Fruit fly (Drosophila melanogaster): ENCODE measurements around the gene CG7987.

Gene CG7987

DNA sequence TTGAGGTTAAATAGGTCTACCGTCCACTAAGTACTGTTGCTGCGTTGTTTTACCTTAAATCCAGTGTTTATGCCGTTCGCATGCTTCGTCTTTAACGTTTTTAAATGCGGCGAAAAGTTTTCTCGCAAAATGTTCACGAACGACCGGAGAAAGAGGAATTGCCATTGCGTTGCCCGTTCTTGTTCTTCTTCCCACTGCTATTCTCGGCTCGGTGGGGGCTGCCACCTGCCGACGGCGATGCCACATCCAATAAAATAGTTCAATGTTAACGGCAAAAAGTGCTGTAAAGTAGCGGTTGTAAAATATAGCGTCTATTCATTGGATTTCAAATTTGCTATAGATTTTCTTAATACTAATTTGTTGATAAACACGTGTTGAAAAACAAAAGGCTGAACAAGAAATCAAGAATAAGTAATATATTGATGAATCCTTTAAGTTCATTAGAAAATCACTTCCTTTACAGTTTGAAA is at the start of gene CG7987:
CG7987 (minus strand) TSS at position 170 of the 470 bp plus-strand sequence.
- TF ChIP-seq tj (GFP tag; optimal IDR thresholded peaks at IDR 0.05), result no peak
- TF ChIP-seq Mnt (GFP tag; optimal IDR thresholded peaks at IDR 0.05), result peak; percentile 8
- no peak for TF ChIP-seq CG14711 (tag; optimal IDR thresholded peaks at IDR 0.05)
- TF ChIP-seq toe (GFP tag; optimal IDR thresholded peaks at IDR 0.05), result no peak
- no peak for TF ChIP-seq Hr96 (GFP tag; optimal IDR thresholded peaks at IDR 0.05)
- no peak for TF ChIP-seq CG1620 (GFP tag; optimal IDR thresholded peaks at IDR 0.05)
- TF ChIP-seq kay (GFP tag; ENCODE audit: borderline replicate concordance), result no peak
- TF ChIP-seq cic (GFP tag; optimal IDR thresholded peaks at IDR 0.05), result no peak
- no peak for TF ChIP-seq cnc (optimal IDR thresholded peaks at IDR 0.05)
- TF ChIP-seq CG12768 (GFP tag; optimal IDR thresholded peaks at IDR 0.05), result no peak
- TF ChIP-seq Crg-1 (GFP tag; optimal IDR thresholded peaks at IDR 0.05), result peak; percentile 16
- TF ChIP-seq ovo (GFP tag; optimal IDR thresholded peaks at IDR 0.05), result peak; percentile 50
- no peak for TF ChIP-seq CG33017 (tag; optimal IDR thresholded peaks at IDR 0.05)
- TF ChIP-seq CG7045 (GFP tag; optimal IDR thresholded peaks at IDR 0.05), result no peak
- TF ChIP-seq Clk (GFP tag; optimal IDR thresholded peaks at IDR 0.05), result no peak
- TF ChIP-seq bab1 (GFP tag; optimal IDR thresholded peaks at IDR 0.05), result peak; percentile 19
- no peak for TF ChIP-seq pad (GFP tag; optimal IDR thresholded peaks at IDR 0.05)
- peak; percentile 14 for TF ChIP-seq CG7101 (tag; optimal IDR thresholded peaks at IDR 0.05)
- TF ChIP-seq CG5204 (GFP tag; optimal IDR thresholded peaks at IDR 0.05), result no peak
- no peak for TF ChIP-seq CG11617 (GFP tag; optimal IDR thresholded peaks at IDR 0.05)

DNA sequence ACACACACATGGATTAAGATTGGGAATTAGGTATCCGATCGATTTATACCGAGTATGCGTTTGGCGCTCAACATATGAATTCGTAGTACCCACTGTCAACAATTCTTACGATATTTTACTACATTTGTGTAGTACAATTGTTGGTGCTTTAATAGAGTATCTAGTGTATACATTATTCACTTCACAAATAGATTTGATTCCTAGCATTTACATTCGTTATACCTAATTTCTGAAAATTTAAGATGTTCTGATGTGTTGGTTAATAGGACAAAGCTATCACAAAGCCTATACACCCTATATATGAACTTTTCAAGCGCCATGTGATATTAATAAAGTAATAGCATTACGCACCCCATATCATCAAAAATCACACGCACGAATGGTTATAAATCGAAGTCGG is 49.0 kb upstream of the CG7987 start:
- TF ChIP-seq CG12768 (GFP tag; optimal IDR thresholded peaks at IDR 0.05), result no peak
- no peak for TF ChIP-seq Crg-1 (GFP tag; optimal IDR thresholded peaks at IDR 0.05)
- TF ChIP-seq Clk (GFP tag; optimal IDR thresholded peaks at IDR 0.05), result no peak
- TF ChIP-seq Mnt (GFP tag; optimal IDR thresholded peaks at IDR 0.05), result no peak
- TF ChIP-seq CG33017 (tag; optimal IDR thresholded peaks at IDR 0.05), result no peak
- no peak for TF ChIP-seq toe (GFP tag; optimal IDR thresholded peaks at IDR 0.05)
- TF ChIP-seq CG7101 (tag; optimal IDR thresholded peaks at IDR 0.05), result no peak
- no peak for TF ChIP-seq ovo (GFP tag; optimal IDR thresholded peaks at IDR 0.05)
- TF ChIP-seq CG5204 (GFP tag; optimal IDR thresholded peaks at IDR 0.05), result no peak
- no peak for TF ChIP-seq cnc (optimal IDR thresholded peaks at IDR 0.05)

DNA sequence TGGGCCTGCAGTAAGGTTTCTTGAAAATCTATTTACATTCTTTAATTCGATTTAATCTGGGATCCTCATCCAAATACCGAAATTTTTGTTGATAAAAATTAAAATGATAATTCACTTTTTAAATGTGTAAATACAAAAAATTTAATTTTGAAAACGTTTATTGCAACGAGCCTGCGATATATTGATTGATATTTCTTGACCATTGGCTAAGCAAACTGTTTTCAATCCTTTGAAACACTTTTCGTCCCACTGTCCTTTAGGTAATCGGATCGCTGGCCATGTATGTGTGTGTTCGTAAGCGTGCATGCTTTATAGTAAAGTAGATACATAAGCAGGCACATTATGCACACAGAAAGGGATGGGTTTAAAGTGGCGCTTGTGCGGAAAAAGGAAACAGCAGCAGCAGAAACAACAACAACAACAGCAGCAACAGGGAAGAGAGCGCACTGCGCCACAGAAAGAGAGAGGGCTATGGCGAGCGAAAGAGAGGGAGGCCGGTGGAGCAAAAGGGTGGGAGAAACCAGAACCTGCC is 48.5 kb upstream of the CG7987 start:
- TF ChIP-seq cic (GFP tag; optimal IDR thresholded peaks at IDR 0.05) (peak; percentile 21), CG14711 (tag; optimal IDR thresholded peaks at IDR 0.05) (peak; percentile 50), cnc (optimal IDR thresholded peaks at IDR 0.05) (no peak), Crg-1 (GFP tag; optimal IDR thresholded peaks at IDR 0.05) (no peak), bab1 (GFP tag; optimal IDR thresholded peaks at IDR 0.05) (no peak), toe (GFP tag; optimal IDR thresholded peaks at IDR 0.05) (peak; percentile 62), ovo (GFP tag; optimal IDR thresholded peaks at IDR 0.05) (peak; percentile 15), CG1620 (GFP tag; optimal IDR thresholded peaks at IDR 0.05) (peak; percentile 48), CG12768 (GFP tag; optimal IDR thresholded peaks at IDR 0.05) (peak; percentile 55), CG11617 (GFP tag; optimal IDR thresholded peaks at IDR 0.05) (peak; percentile 67), Mnt (GFP tag; optimal IDR thresholded peaks at IDR 0.05) (peak; percentile 40), pad (GFP tag; optimal IDR thresholded peaks at IDR 0.05) (peak; percentile 17), CG7045 (GFP tag; optimal IDR thresholded peaks at IDR 0.05) (peak; percentile 76), CG7101 (tag; optimal IDR thresholded peaks at IDR 0.05) (peak; percentile 59), kay (GFP tag; ENCODE audit: borderline replicate concordance) (no peak), CG33017 (tag; optimal IDR thresholded peaks at IDR 0.05) (peak; percentile 73), Hr96 (GFP tag; optimal IDR thresholded peaks at IDR 0.05) (peak; percentile 41), CG5204 (GFP tag; optimal IDR thresholded peaks at IDR 0.05) (peak; percentile 74), Clk (GFP tag; optimal IDR thresholded peaks at IDR 0.05) (no peak), tj (GFP tag; optimal IDR thresholded peaks at IDR 0.05) (peak; percentile 28)

DNA sequence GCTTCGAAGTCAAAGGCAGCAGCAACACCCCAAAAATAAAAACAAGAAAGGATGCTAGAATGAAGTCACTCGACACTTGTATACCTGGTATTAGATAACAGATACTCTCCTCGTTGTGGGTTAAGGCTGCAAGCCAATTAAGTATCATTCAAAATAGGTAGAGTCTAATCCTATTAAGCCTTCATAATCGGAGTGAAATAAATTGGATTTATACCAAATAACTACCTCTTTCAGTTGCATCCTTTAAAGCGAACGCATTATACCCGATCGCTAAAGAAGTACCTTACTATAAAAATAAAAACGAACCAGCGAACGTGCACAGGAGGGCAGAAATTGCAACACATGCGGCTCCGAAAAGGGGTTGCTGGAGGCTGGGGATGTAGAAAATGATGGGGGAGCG is 46.9 kb upstream of the CG7987 start:
- TF ChIP-seq CG5204 (GFP tag; optimal IDR thresholded peaks at IDR 0.05) (no peak), CG7101 (tag; optimal IDR thresholded peaks at IDR 0.05) (no peak), Clk (GFP tag; optimal IDR thresholded peaks at IDR 0.05) (no peak), CG1620 (GFP tag; optimal IDR thresholded peaks at IDR 0.05) (no peak), CG12768 (GFP tag; optimal IDR thresholded peaks at IDR 0.05) (no peak), CG33017 (tag; optimal IDR thresholded peaks at IDR 0.05) (no peak), kay (GFP tag; ENCODE audit: borderline replicate concordance) (no peak), Hr96 (GFP tag; optimal IDR thresholded peaks at IDR 0.05) (no peak)

DNA sequence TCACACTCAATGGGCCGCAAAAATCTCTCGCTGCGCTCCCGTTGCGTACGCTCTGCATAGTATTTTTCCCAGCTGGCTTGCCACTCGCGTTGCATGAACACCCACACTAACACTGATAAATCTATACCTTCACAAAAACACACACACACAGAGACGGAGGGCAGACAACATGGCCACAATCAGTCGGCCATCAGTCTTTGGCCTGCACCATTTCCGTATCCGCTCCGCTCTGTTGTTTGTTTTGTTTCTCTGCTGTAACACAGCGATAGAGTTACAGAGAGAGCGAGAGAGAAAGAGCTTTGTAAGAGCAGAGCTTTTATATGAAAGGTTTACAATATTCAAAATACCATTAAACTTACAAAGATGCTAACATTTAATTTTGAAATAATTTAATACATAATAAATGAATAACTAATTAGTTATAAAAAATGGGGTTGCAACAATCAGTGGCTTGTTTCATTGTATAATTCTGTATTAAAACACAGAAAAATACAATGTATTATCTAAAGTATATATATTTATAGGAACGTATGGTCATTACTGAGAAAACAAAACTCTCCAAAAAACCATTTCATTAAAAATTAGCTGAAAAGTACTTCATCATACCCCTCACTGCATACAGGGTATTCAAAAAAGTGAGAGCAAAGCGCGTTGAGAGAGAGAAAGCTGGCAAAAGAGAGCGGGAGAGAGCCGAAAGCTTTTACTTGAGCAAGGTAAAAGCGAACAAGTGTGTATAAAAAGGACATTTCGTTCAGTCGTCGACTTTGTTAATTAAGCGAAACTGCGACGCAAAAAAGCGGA is 33.4 kb upstream of the CG7987 start, which contains the start of gene CG14853:
CG14853 (plus strand) TSS at position 751 of the 801 bp plus-strand sequence.
- no peak for TF ChIP-seq Hr96 (GFP tag; optimal IDR thresholded peaks at IDR 0.05)
- peak; percentile 24 for TF ChIP-seq tj (GFP tag; optimal IDR thresholded peaks at IDR 0.05)
- peak; percentile 57 for TF ChIP-seq CG11617 (GFP tag; optimal IDR thresholded peaks at IDR 0.05)
- TF ChIP-seq bab1 (GFP tag; optimal IDR thresholded peaks at IDR 0.05), result no peak
- TF ChIP-seq CG7045 (GFP tag; optimal IDR thresholded peaks at IDR 0.05), result peak; percentile 41
- peak; percentile 15 for TF ChIP-seq CG33017 (tag; optimal IDR thresholded peaks at IDR 0.05)
- TF ChIP-seq CG7101 (tag; optimal IDR thresholded peaks at IDR 0.05), result peak; percentile 32
- TF ChIP-seq Mnt (GFP tag; optimal IDR thresholded peaks at IDR 0.05), result no peak
- TF ChIP-seq toe (GFP tag; optimal IDR thresholded peaks at IDR 0.05), result no peak
- peak; percentile 9 for TF ChIP-seq CG14711 (tag; optimal IDR thresholded peaks at IDR 0.05)
